Fruit fly (Drosophila melanogaster) whole organism, wandering third instar larva: ENCODE results near the gene CG8010.

Experiments
- Abd-B ChIP-seq: fragments of >200 bp; optimal IDR thresholded peaks from 2 replicates; lab custom pipeline; 2017; ENCODE audit warnings: missing biosample characterization, missing genetic modification characterization
- CG32264 ChIP-seq: fragments of 200-800 bp; sonication (Bioruptor generic); optimal IDR thresholded peaks from 2 replicates; lab custom pipeline; 2016; ENCODE audit warnings: missing biosample characterization, missing genetic modification characterization
- CrebA ChIP-seq: fragments of 200-800 bp; sonication (Bioruptor generic); optimal IDR thresholded peaks from 2 replicates; lab custom pipeline; 2016; ENCODE audit warnings: missing biosample characterization, mild to moderate bottlenecking, missing genetic modification characterization, borderline replicate concordance
- Dif ChIP-seq: fragments of 200-275, 200-300 bp; sonication (Bioruptor generic); optimal IDR thresholded peaks from 2 replicates; lab custom pipeline; 2018; ENCODE audit warnings: missing biosample characterization, missing genetic modification characterization; ENCODE audit not compliant: partially characterized antibody
- GATAd ChIP-seq: sonication (Bioruptor generic); optimal IDR thresholded peaks from 2 replicates; lab custom pipeline; 2016; ENCODE audit warnings: missing biosample characterization, missing genetic modification characterization
- HLH106 ChIP-seq: fragments of 200-800 bp; optimal IDR thresholded peaks from 3 replicates; lab custom pipeline; 2019; ENCODE audit warnings: missing biosample characterization, mild to moderate bottlenecking, missing genetic modification characterization, moderate library complexity
- Hr78 ChIP-seq: fragments of >200 bp; optimal IDR thresholded peaks from 2 replicates; lab custom pipeline; 2017; ENCODE audit warnings: missing biosample characterization, missing genetic modification characterization
- Hr83 ChIP-seq: fragments of 200-300 bp; sonication (Bioruptor generic); optimal IDR thresholded peaks from 2 replicates; lab custom pipeline; 2016; ENCODE audit warnings: missing biosample characterization, mild to moderate bottlenecking, missing genetic modification characterization, moderate library complexity; ENCODE audit not compliant: poor library complexity, severe bottlenecking
- Jra ChIP-seq: sonication (Bioruptor generic); optimal IDR thresholded peaks from 2 replicates; lab custom pipeline; 2016; ENCODE audit warnings: missing biosample characterization, missing genetic modification characterization
- Mio ChIP-seq: sonication (Bioruptor generic); optimal IDR thresholded peaks from 2 replicates; lab custom pipeline; 2016; ENCODE audit warnings: missing biosample characterization, missing genetic modification characterization
- Myc ChIP-seq: fragments of >200 bp; optimal IDR thresholded peaks from 2 replicates; lab custom pipeline; 2017
- N ChIP-seq: fragments of >200 bp; optimal IDR thresholded peaks from 2 replicates; lab custom pipeline; 2018; ENCODE audit warnings: missing biosample characterization, missing external identifiers, missing genetic modification characterization
- OdsH ChIP-seq: fragments of 200-800 bp; sonication (Bioruptor generic); optimal IDR thresholded peaks from 2 replicates; lab custom pipeline; 2016; ENCODE audit warnings: missing biosample characterization, mild to moderate bottlenecking, missing genetic modification characterization
- Sp1 ChIP-seq: fragments of 200-800 bp; sonication (Bioruptor generic); optimal IDR thresholded peaks from 3 replicates; lab custom pipeline; 2019; ENCODE audit warnings: missing biosample characterization, mild to moderate bottlenecking, missing genetic modification characterization, moderate library complexity
- Vsx2 ChIP-seq: fragments of 200-300, 225-300 bp; sonication (Bioruptor generic); optimal IDR thresholded peaks from 2 replicates; lab custom pipeline; 2018; ENCODE audit warnings: missing biosample characterization, missing genetic modification characterization; ENCODE audit not compliant: partially characterized antibody
- br ChIP-seq: fragments of 200-800 bp; sonication (Bioruptor generic); optimal IDR thresholded peaks from 2 replicates; lab custom pipeline; 2016; ENCODE audit warnings: missing biosample characterization, missing genetic modification characterization
- dl ChIP-seq, 2 experiments: fragments of 175-275, 200-275 bp in 1 of 2; fragments of 200-275 bp in 1 of 2; sonication (Bioruptor generic); optimal IDR thresholded peaks; lab custom pipeline; 2018; ENCODE audit warnings: mild to moderate bottlenecking in 2 of 2, missing biosample characterization in 2 of 2, missing genetic modification characterization in 2 of 2, moderate library complexity in 2 of 2; ENCODE audit not compliant: partially characterized antibody in 2 of 2, insufficient read depth in 1 of 2
- dmrt93B ChIP-seq: fragments of 200-800 bp; sonication (Bioruptor generic); optimal IDR thresholded peaks from 2 replicates; lab custom pipeline; 2018; ENCODE audit warnings: missing biosample characterization, mild to moderate bottlenecking, missing genetic modification characterization
- dsf ChIP-seq: sonication (Bioruptor generic); optimal IDR thresholded peaks from 2 replicates; lab custom pipeline; 2016; ENCODE audit warnings: missing biosample characterization, missing genetic modification characterization, borderline replicate concordance
- ey ChIP-seq: fragments of 200-800 bp; sonication (Bioruptor generic); optimal IDR thresholded peaks from 2 replicates; lab custom pipeline; 2016; ENCODE audit warnings: missing biosample characterization, missing genetic modification characterization
- foxo ChIP-seq, 2 experiments: fragments of 200-800 bp; sonication (Bioruptor generic); optimal IDR thresholded peaks; 2 replicates in 1 of 2; 3 replicates in 1 of 2; lab custom pipeline; 2016 to 2017; ENCODE audit warnings: missing biosample characterization in 2 of 2, missing genetic modification characterization in 2 of 2
- fru ChIP-seq: fragments of 200-800 bp; sonication (Bioruptor generic); optimal IDR thresholded peaks from 3 replicates; lab custom pipeline; 2016; ENCODE audit warnings: missing biosample characterization, mild to moderate bottlenecking, missing genetic modification characterization
- h ChIP-seq: fragments of 200-800 bp; sonication (Bioruptor generic); optimal IDR thresholded peaks from 3 replicates; lab custom pipeline; 2016; ENCODE audit warnings: missing biosample characterization, mild to moderate bottlenecking, missing genetic modification characterization
- lola ChIP-seq: fragments of >200 bp; optimal IDR thresholded peaks from 2 replicates; lab custom pipeline; 2017; ENCODE audit warnings: missing biosample characterization, missing genetic modification characterization
- psq ChIP-seq: fragments of 200-800 bp; sonication (Bioruptor generic); optimal IDR thresholded peaks from 3 replicates; lab custom pipeline; 2017; ENCODE audit warnings: missing biosample characterization, mild to moderate bottlenecking, missing genetic modification characterization, moderate library complexity
- sv ChIP-seq: fragments of 200-800 bp; sonication (Bioruptor generic); optimal IDR thresholded peaks from 3 replicates; lab custom pipeline; 2016; ENCODE audit warnings: missing biosample characterization, missing genetic modification characterization
- tai ChIP-seq: sonication (Bioruptor generic); optimal IDR thresholded peaks from 2 replicates; lab custom pipeline; 2016; ENCODE audit warnings: missing biosample characterization, missing genetic modification characterization
- usp ChIP-seq: fragments of >200 bp; optimal IDR thresholded peaks from 2 replicates; lab custom pipeline; 2017; ENCODE audit warnings: missing biosample characterization, missing genetic modification characterization

CG8010 gene

dm6 chrX:19229855-19230433, 38.8 kb downstream of the CG8010 start (continued):
- peak; percentile 54 for TF ChIP-seq h
- peak; percentile 38 for TF ChIP-seq br (GFP tag; lab: Kevin White, UChicago)
- TF ChIP-seq HLH106 (tag; lab: Kevin White, UChicago) = peak; percentile 61
- no peak for TF ChIP-seq GATAd (GFP tag; lab: Kevin White, UChicago)
- TF ChIP-seq N (GFP tag; lab: Kevin White, UChicago) = no peak
- peak; percentile 27 for TF ChIP-seq ey (GFP tag; lab: Kevin White, UChicago)
- no peak for TF ChIP-seq lola (GFP tag; lab: Kevin White, UChicago)
- TF ChIP-seq OdsH (GFP tag; lab: Kevin White, UChicago) = peak; percentile 21
- TF ChIP-seq Hr83 (GFP tag; lab: Kevin White, UChicago) = no peak
- TF ChIP-seq CrebA (GFP tag; lab: Kevin White, UChicago) = no peak

- no peak for TF ChIP-seq foxo (GFP tag; optimal IDR thresholded peaks at IDR 0.05; lab: Kevin White, UChicago)
- TF ChIP-seq fru (GFP tag; lab: Kevin White, UChicago) = peak; percentile 24
- TF ChIP-seq dl (GFP tag; optimal IDR thresholded peaks at IDR 0.05; lab: Kevin White, UChicago; ENCODE audit: insufficient read depth in 1 of 2, partially characterized antibody in 2 of 2) = no peak
- TF ChIP-seq Abd-B (GFP tag; lab: Kevin White, UChicago) = no peak
- no peak for TF ChIP-seq tai (GFP tag; lab: Kevin White, UChicago)
- TF ChIP-seq Myc (lab: Kevin White, UChicago) = no peak
- TF ChIP-seq Mio (GFP tag; lab: Kevin White, UChicago) = no peak
- TF ChIP-seq CG32264 = no peak
- TF ChIP-seq, all 38 proteins: peak for 1
Measured at dm6 chrX:19225304-19225640, 43.4 kb downstream of the CG8010 start.

dm6 chrX:19224580-19225303, 44.0 kb downstream of the CG8010 start:
- TF ChIP-seq Mio (GFP tag; lab: Kevin White, UChicago) = no peak
- peak in 1 of 2 experiments; percentile 32 for TF ChIP-seq foxo (GFP tag; optimal IDR thresholded peaks at IDR 0.05; lab: Kevin White, UChicago)
- no peak for TF ChIP-seq CrebA (GFP tag; lab: Kevin White, UChicago)
- TF ChIP-seq dsf (GFP tag; lab: Kevin White, UChicago) = no peak
- TF ChIP-seq Jra (GFP tag; lab: Kevin White, UChicago) = no peak
- no peak for TF ChIP-seq fru (GFP tag; lab: Kevin White, UChicago)
- peak; percentile 47 for TF ChIP-seq psq (GFP tag; lab: Kevin White, UChicago)
- TF ChIP-seq h = no peak
- TF ChIP-seq Sp1 (GFP tag; lab: Kevin White, UChicago) = peak; percentile 37

- TF ChIP-seq Hr78 (no peak), lola (GFP tag; lab: Kevin White, UChicago) (no peak), tai (GFP tag; lab: Kevin White, UChicago) (no peak), Jra (GFP tag; lab: Kevin White, UChicago) (no peak), ey (GFP tag; lab: Kevin White, UChicago) (no peak), Vsx2 (GFP tag; lab: Kevin White, UChicago) (no peak), h (no peak), usp (no peak), Myc (lab: Kevin White, UChicago) (no peak), sv (GFP tag; lab: Kevin White, UChicago) (no peak)
Measured at dm6 chrX:19220963-19221572, 47.6 kb downstream of the CG8010 start.

dm6 chrX:19220415-19220814, 48.3 kb downstream of the CG8010 start, which contains the start of gene CG7884:
Gene CG7884 (plus strand): TSS chrX:19220622.
- TF ChIP-seq dsf (GFP tag; lab: Kevin White, UChicago) (no peak), Dif (GFP tag; lab: Kevin White, UChicago) (peak; percentile 90), dmrt93B (no peak), dl (GFP tag; optimal IDR thresholded peaks at IDR 0.05; lab: Kevin White, UChicago; ENCODE audit: insufficient read depth in 1 of 2, partially characterized antibody in 2 of 2) (peak; percentile 68), foxo (GFP tag; optimal IDR thresholded peaks at IDR 0.05; lab: Kevin White, UChicago) (no peak), psq (GFP tag; lab: Kevin White, UChicago) (no peak), Vsx2 (GFP tag; lab: Kevin White, UChicago) (peak; percentile 46)
